Worm (Caenorhabditis elegans) whole organism, young adult: ENCODE measurements around the gene twk-44.

Experiments
- B0019.2 ChIP-seq: fragments of 200-800 bp; sonication (Bioruptor generic); conservative IDR thresholded peaks from 2 replicates; pipeline ENCODE4 v1.3.6; 2022; ENCODE audit warnings: missing genetic modification reagents, missing genetic modification characterization, missing compliant biosample characterization
- C06A6.2 ChIP-seq: fragments of 200-800 bp; sonication (Bioruptor generic); conservative IDR thresholded peaks from 2 replicates; pipeline ENCODE4 v1.3.6; 2022; ENCODE audit warnings: missing genetic modification characterization, missing compliant biosample characterization
- F22D6.2 ChIP-seq: sonication (generic microtip); optimal IDR thresholded peaks from 2 replicates; lab custom pipeline; 2016; ENCODE audit warnings: mild to moderate bottlenecking, missing genetic modification characterization, missing compliant biosample characterization
- F39B2.1 ChIP-seq: fragments of 200-800 bp; sonication (Bioruptor generic); IDR thresholded peaks from 2 replicates; pipeline ENCODE4 v1.3.6; 2022; ENCODE audit warnings: missing genetic modification reagents, missing genetic modification characterization, missing compliant biosample characterization
- F49E8.2 ChIP-seq: sonication (generic microtip); optimal IDR thresholded peaks from 3 replicates; lab custom pipeline; 2017; ENCODE audit warnings: missing genetic modification characterization, mild to moderate bottlenecking, missing compliant biosample characterization, antibody characterized with exemption, moderate library complexity; ENCODE audit not compliant: insufficient read depth
- F52B5.7 ChIP-seq: sonication (generic microtip); optimal IDR thresholded peaks from 2 replicates; lab custom pipeline; 2016; ENCODE audit warnings: mild to moderate bottlenecking, missing genetic modification characterization, missing compliant biosample characterization
- F55B11.4 ChIP-seq: sonication (generic microtip); optimal IDR thresholded peaks from 2 replicates; lab custom pipeline; 2016; ENCODE audit warnings: missing compliant biosample characterization, missing genetic modification characterization, borderline replicate concordance; ENCODE audit not compliant: insufficient read depth
- F57A8.1 ChIP-seq: fragments of 200-800 bp; sonication (Bioruptor generic); optimal IDR thresholded peaks from 2 replicates; lab custom pipeline; 2018; ENCODE audit warnings: mild to moderate bottlenecking, missing genetic modification characterization, moderate library complexity, missing compliant biosample characterization
- K11D2.4 ChIP-seq: fragments of 200-800 bp; sonication (Bioruptor generic); IDR thresholded peaks from 2 replicates; pipeline ENCODE4 v1.3.6; 2022; ENCODE audit warnings: missing genetic modification reagents, missing genetic modification characterization, missing compliant biosample characterization
- K12H6.12 ChIP-seq: fragments of 200-800 bp; sonication (Bioruptor generic); optimal IDR thresholded peaks from 2 replicates; lab custom pipeline; 2018; ENCODE audit warnings: mild to moderate bottlenecking, missing genetic modification characterization, missing compliant biosample characterization
- T26A5.8 ChIP-seq: sonication (generic microtip); optimal IDR thresholded peaks from 2 replicates; lab custom pipeline; 2016; ENCODE audit warnings: missing genetic modification characterization, missing compliant biosample characterization
- Y56A3A.18 ChIP-seq: fragments of 200-800 bp; sonication (Bioruptor generic); IDR thresholded peaks from 2 replicates; pipeline ENCODE4 v1.3.6; 2022; ENCODE audit warnings: missing genetic modification reagents, missing genetic modification characterization, missing compliant biosample characterization
- Y79H2A.3 ChIP-seq: fragments of 200-800 bp; sonication (Bioruptor generic); conservative IDR thresholded peaks from 2 replicates; pipeline ENCODE4 v1.3.6; 2022; ENCODE audit warnings: missing genetic modification reagents, missing genetic modification characterization, missing compliant biosample characterization
- ZK185.1 ChIP-seq: sonication (generic microtip); optimal IDR thresholded peaks from 2 replicates; lab custom pipeline; 2016; ENCODE audit warnings: mild to moderate bottlenecking, missing genetic modification characterization, missing compliant biosample characterization; ENCODE audit not compliant: poor library complexity, severe bottlenecking
- aptf-3 ChIP-seq: fragments of 200-800 bp; sonication (Bioruptor generic); IDR thresholded peaks from 2 replicates; pipeline ENCODE4 v1.3.6; 2022; ENCODE audit warnings: missing genetic modification characterization, missing compliant biosample characterization
- attf-3 ChIP-seq: fragments of 200-800 bp; sonication (Bioruptor generic); conservative IDR thresholded peaks from 2 replicates; pipeline ENCODE4 v1.3.6; 2022; ENCODE audit warnings: missing genetic modification reagents, missing genetic modification characterization, missing compliant biosample characterization
- attf-6 ChIP-seq: fragments of 200-800 bp; sonication (Bioruptor generic); IDR thresholded peaks from 2 replicates; pipeline ENCODE4 v1.3.6; 2022; ENCODE audit warnings: missing genetic modification reagents, missing genetic modification characterization, missing compliant biosample characterization
- bed-2 ChIP-seq: fragments of 200-800 bp; sonication (Bioruptor generic); IDR thresholded peaks from 2 replicates; pipeline ENCODE4 v1.3.6; 2022; ENCODE audit warnings: missing genetic modification reagents, missing genetic modification characterization, missing compliant biosample characterization
- ceh-27 ChIP-seq: fragments of 200-800 bp; sonication (Bioruptor generic); optimal IDR thresholded peaks from 2 replicates; lab custom pipeline; 2018; ENCODE audit warnings: mild to moderate bottlenecking, missing genetic modification characterization, moderate library complexity, missing compliant biosample characterization
- ceh-40 ChIP-seq: fragments of 200-800 bp; sonication (Bioruptor generic); IDR thresholded peaks from 2 replicates; pipeline ENCODE4 v1.3.6; 2022; ENCODE audit warnings: missing genetic modification characterization, missing compliant biosample characterization
- dox-1 ChIP-seq: fragments of 200-800 bp; sonication (Bioruptor generic); IDR thresholded peaks from 2 replicates; pipeline ENCODE4 v1.3.6; 2022; ENCODE audit warnings: missing genetic modification reagents, missing genetic modification characterization, missing compliant biosample characterization
- dpl-1 ChIP-seq: fragments of 150-350 bp; optimal IDR thresholded peaks from 2 replicates; lab custom pipeline; 2014; ENCODE audit warnings: missing biosample characterization, missing genetic modification reagents, missing genetic modification characterization
- egl-44 ChIP-seq: fragments of 200-800 bp; sonication (Bioruptor generic); IDR thresholded peaks from 2 replicates; pipeline ENCODE4 v1.3.6; 2022; ENCODE audit warnings: missing genetic modification reagents, missing genetic modification characterization, missing compliant biosample characterization
- hrde-1 ChIP-seq: sonication (generic microtip); optimal IDR thresholded peaks from 2 replicates; lab custom pipeline; 2016; ENCODE audit warnings: missing genetic modification characterization, mild to moderate bottlenecking, missing compliant biosample characterization, moderate library complexity, missing genotype, missing genetic modification reagents, borderline replicate concordance
- hsf-1 ChIP-seq: fragments of 200-800 bp; sonication (Bioruptor generic); IDR thresholded peaks from 2 replicates; pipeline ENCODE4 v1.3.6; 2022; ENCODE audit warnings: missing genetic modification reagents, missing genetic modification characterization, missing compliant biosample characterization
- let-526 ChIP-seq: fragments of 200-800 bp; sonication (Bioruptor generic); IDR thresholded peaks from 2 replicates; pipeline ENCODE4 v1.3.6; 2022; ENCODE audit warnings: missing genetic modification reagents, missing genetic modification characterization, missing compliant biosample characterization
- let-607 ChIP-seq, 2 experiments: fragments of 200-800 bp in 1 of 2; sonication (Bioruptor generic) in 1 of 2; sonication (generic microtip) in 1 of 2; optimal IDR thresholded peaks; 2 replicates each; lab custom pipeline; 2016 to 2018; ENCODE audit warnings: mild to moderate bottlenecking in 2 of 2, missing compliant biosample characterization in 2 of 2, missing genetic modification characterization in 2 of 2, moderate library complexity in 2 of 2, missing genotype in 1 of 2
- lin-26 ChIP-seq: fragments of 200-800 bp; sonication (Bioruptor generic); IDR thresholded peaks from 2 replicates; pipeline ENCODE4 v1.3.6; 2022; ENCODE audit warnings: missing genetic modification reagents, missing genetic modification characterization, missing compliant biosample characterization
- lin-35 ChIP-seq, 3 experiments: fragments of 150-350 bp in 2 of 3; sonication (generic microtip) in 1 of 3; optimal IDR thresholded peaks; 2 replicates each; lab custom pipeline; 2014 to 2018; ENCODE audit warnings: missing biosample characterization in 3 of 3, missing genetic modification characterization in 3 of 3, missing genetic modification reagents in 3 of 3
- lir-1 ChIP-seq: fragments of 200-800 bp; sonication (Bioruptor generic); conservative IDR thresholded peaks from 2 replicates; pipeline ENCODE4 v1.3.6; 2022; ENCODE audit warnings: missing genetic modification reagents, missing genetic modification characterization, missing compliant biosample characterization
- lsy-27 ChIP-seq: sonication (generic microtip); optimal IDR thresholded peaks from 2 replicates; lab custom pipeline; 2017; ENCODE audit warnings: missing genetic modification characterization, mild to moderate bottlenecking, missing compliant biosample characterization, antibody characterized with exemption, missing genotype, borderline replicate concordance; ENCODE audit not compliant: insufficient read depth
- madf-8 ChIP-seq: fragments of 200-800 bp; sonication (Bioruptor generic); conservative IDR thresholded peaks from 2 replicates; pipeline ENCODE4 v1.3.6; 2022; ENCODE audit warnings: missing genetic modification reagents, missing genetic modification characterization, missing compliant biosample characterization
- mel-28 ChIP-seq: sonication (generic microtip); optimal IDR thresholded peaks from 2 replicates; lab custom pipeline; 2016; ENCODE audit warnings: borderline replicate concordance, mild to moderate bottlenecking, missing genetic modification characterization, missing compliant biosample characterization
- mxl-1 ChIP-seq: sonication (generic microtip); optimal IDR thresholded peaks from 2 replicates; lab custom pipeline; 2016; ENCODE audit warnings: missing genetic modification characterization, missing compliant biosample characterization
- nfya-2 ChIP-seq: fragments of 200-800 bp; sonication (Bioruptor generic); IDR thresholded peaks from 2 replicates; pipeline ENCODE4 v1.3.6; 2022; ENCODE audit warnings: missing genetic modification reagents, missing genetic modification characterization, missing compliant biosample characterization
- nhr-120 ChIP-seq: fragments of 200-800 bp; sonication (Bioruptor generic); IDR thresholded peaks from 2 replicates; pipeline ENCODE4 v1.3.6; 2022; ENCODE audit warnings: missing genetic modification characterization, missing compliant biosample characterization
- nhr-80 ChIP-seq: sonication (generic microtip); optimal IDR thresholded peaks from 2 replicates; lab custom pipeline; 2016; ENCODE audit warnings: missing genetic modification characterization, missing compliant biosample characterization
- sea-2 ChIP-seq: fragments of 200-800 bp; sonication (Bioruptor generic); IDR thresholded peaks from 2 replicates; pipeline ENCODE4 v1.3.6; 2022; ENCODE audit warnings: missing genetic modification characterization, missing compliant biosample characterization
- snpc-1.3 ChIP-seq: sonication (generic microtip); optimal IDR thresholded peaks from 2 replicates; lab custom pipeline; 2017; ENCODE audit warnings: missing genetic modification characterization, mild to moderate bottlenecking, missing compliant biosample characterization, antibody characterized with exemption, moderate library complexity, missing genotype, missing genetic modification reagents; ENCODE audit not compliant: insufficient read depth
- snpc-3.4 ChIP-seq: sonication (generic microtip); optimal IDR thresholded peaks from 2 replicates; lab custom pipeline; 2017; ENCODE audit warnings: missing genetic modification characterization, mild to moderate bottlenecking, missing compliant biosample characterization, antibody characterized with exemption, moderate library complexity, missing genotype, missing genetic modification reagents
- tbp1 ChIP-seq: fragments of 200-800 bp; sonication (Bioruptor generic); optimal IDR thresholded peaks from 2 replicates; lab custom pipeline; 2018; ENCODE audit warnings: mild to moderate bottlenecking, missing genetic modification characterization, missing compliant biosample characterization
- tlf-1 ChIP-seq: fragments of 200-800 bp; sonication (Bioruptor generic); optimal IDR thresholded peaks from 2 replicates; lab custom pipeline; 2018; ENCODE audit warnings: mild to moderate bottlenecking, missing genetic modification characterization, missing compliant biosample characterization
- unc-130 ChIP-seq: sonication (generic microtip); optimal IDR thresholded peaks from 2 replicates; lab custom pipeline; 2016; ENCODE audit warnings: missing genetic modification reagents, missing genetic modification characterization, missing compliant biosample characterization
- xnd-1 ChIP-seq: sonication (generic microtip); optimal IDR thresholded peaks from 2 replicates; lab custom pipeline; 2016; ENCODE audit warnings: missing genotype, missing genetic modification reagents, missing genetic modification characterization, missing compliant biosample characterization
- zfh-2 ChIP-seq: fragments of 200-800 bp; sonication (Bioruptor generic); conservative IDR thresholded peaks from 2 replicates; pipeline ENCODE4 v1.3.6; 2022; ENCODE audit warnings: missing genetic modification reagents, missing genetic modification characterization, missing compliant biosample characterization
- ztf-18 ChIP-seq: sonication (generic microtip); optimal IDR thresholded peaks from 2 replicates; lab custom pipeline; 2016; ENCODE audit warnings: missing genotype, mild to moderate bottlenecking, missing genetic modification characterization, missing compliant biosample characterization
- ztf-25 ChIP-seq: fragments of 200-800 bp; sonication (Bioruptor generic); IDR thresholded peaks from 2 replicates; pipeline ENCODE4 v1.3.6; 2022; ENCODE audit warnings: missing genetic modification reagents, missing genetic modification characterization, missing compliant biosample characterization
- ztf-26 ChIP-seq: sonication (generic microtip); optimal IDR thresholded peaks from 2 replicates; lab custom pipeline; 2017; ENCODE audit warnings: missing genetic modification characterization, missing compliant biosample characterization

Gene twk-44

DNA sequence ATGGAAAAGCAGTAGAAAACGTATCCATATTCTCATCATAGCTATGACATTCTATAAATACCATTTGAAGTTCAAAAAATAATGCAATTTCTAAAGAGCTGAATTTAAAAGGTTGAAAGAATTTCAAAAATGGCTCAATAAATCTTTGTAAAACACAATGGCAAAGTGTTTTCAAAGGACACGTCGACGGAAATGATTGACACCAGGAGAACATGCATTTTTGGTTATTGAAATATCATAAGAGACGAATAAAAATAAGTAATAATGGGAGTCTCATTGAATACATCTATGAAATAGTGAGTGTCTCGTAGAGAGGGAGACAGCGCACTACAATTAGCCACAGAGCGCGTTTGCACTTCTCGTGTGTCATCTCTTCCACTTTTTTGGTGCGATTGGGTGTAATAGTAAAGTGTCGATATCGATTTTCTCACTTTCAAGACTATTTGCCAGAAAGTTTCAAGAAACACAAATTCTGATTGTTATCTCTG, 29.6 kb upstream of the twk-44 start, which contains the start of gene T04F8.2 (continued):
- no peak for TF ChIP-seq nhr-120 (GFP tag; lab: Robert Waterston, UW)
- no peak for TF ChIP-seq F22D6.2
- TF ChIP-seq F49E8.2 = no peak
- no peak for TF ChIP-seq Y56A3A.18 (GFP tag; lab: Robert Waterston, UW)
- peak; percentile 64 for TF ChIP-seq ZK185.1 (tag; lab: Kevin White, UChicago)
- TF ChIP-seq ztf-25 (GFP tag; lab: Robert Waterston, UW) = no peak
- no peak for TF ChIP-seq hrde-1 (tag; lab: Kevin White, UChicago)
- no peak for TF ChIP-seq bed-2
- TF ChIP-seq let-607 (tag; optimal IDR thresholded peaks at IDR 0.05; lab: Kevin White, UChicago) = peak; percentile 94
- no peak for TF ChIP-seq snpc-3.4 (tag; lab: Kevin White, UChicago)
- TF ChIP-seq aptf-3 = no peak
- no peak for TF ChIP-seq C06A6.2
- TF ChIP-seq lin-26 (GFP tag; lab: Robert Waterston, UW) = peak; percentile 37; the same call in 1 of the 2 replicates
- TF ChIP-seq K12H6.12 (tag; lab: Kevin White, UChicago) = no peak
- peak; percentile 52; the same call in 1 of the 2 replicates for TF ChIP-seq dox-1 (GFP tag; lab: Robert Waterston, UW)
- no peak for TF ChIP-seq snpc-1.3 (tag; lab: Kevin White, UChicago)
- no peak for TF ChIP-seq sea-2 (GFP tag; lab: Robert Waterston, UW)
- TF ChIP-seq B0019.2 (GFP tag; lab: Robert Waterston, UW) = no peak
- no peak for TF ChIP-seq ceh-40 (GFP tag; lab: Robert Waterston, UW)
- TF ChIP-seq mxl-1 (tag; lab: Kevin White, UChicago) = no peak
- TF ChIP-seq mel-28 (tag; lab: Kevin White, UChicago) = no peak
- TF ChIP-seq F39B2.1 (GFP tag; lab: Robert Waterston, UW) = no peak
- TF ChIP-seq xnd-1 = no peak
- peak; percentile 91 for TF ChIP-seq nhr-80 (tag; lab: Kevin White, UChicago)
- TF ChIP-seq unc-130 = no peak
- no peak for TF ChIP-seq F52B5.7 (tag; lab: Kevin White, UChicago)
- no peak for TF ChIP-seq madf-8 (GFP tag; lab: Robert Waterston, UW)
- no peak for TF ChIP-seq F55B11.4
- no peak for TF ChIP-seq nfya-2 (GFP tag; lab: Robert Waterston, UW)
- TF ChIP-seq lir-1 = no peak
- TF ChIP-seq hsf-1 (GFP tag; lab: Robert Waterston, UW) = no peak
- TF ChIP-seq ztf-26 = no peak
- peak; percentile 39 for TF ChIP-seq ceh-27 (GFP tag; lab: Kevin White, UChicago)
- TF ChIP-seq F57A8.1 = no peak
- no peak for TF ChIP-seq attf-3
- no peak for TF ChIP-seq ztf-18 (tag; lab: Kevin White, UChicago)
- TF ChIP-seq attf-6 (GFP tag; lab: Robert Waterston, UW) = no peak
- TF ChIP-seq tlf-1 (GFP tag; lab: Kevin White, UChicago) = no peak
- no peak for TF ChIP-seq tbp1 (GFP tag; lab: Kevin White, UChicago)
- TF ChIP-seq Y79H2A.3 = no peak
- no peak for TF ChIP-seq lsy-27 (tag; lab: Kevin White, UChicago)
- TF ChIP-seq egl-44 = no peak
- no peak for TF ChIP-seq T26A5.8 (tag; lab: Kevin White, UChicago)
- TF ChIP-seq zfh-2 = no peak
- no peak for TF ChIP-seq let-526
- no peak for TF ChIP-seq dpl-1
- TF ChIP-seq lin-35 (GFP tag; optimal IDR thresholded peaks at IDR 0.05; lab: Kevin White, UChicago) = no peak
- no peak for TF ChIP-seq K11D2.4 (GFP tag; lab: Robert Waterston, UW)
